Fruit fly (Drosophila melanogaster): ENCODE data around the gene bsh.

- TF ChIP-seq Vsx2 (GFP tag; optimal IDR thresholded peaks at IDR 0.05; ENCODE audit: partially characterized antibody) (no peak), lola (GFP tag; optimal IDR thresholded peaks at IDR 0.05) (no peak), pan (optimal IDR thresholded peaks at IDR 0.05) (no peak), dl (GFP tag; optimal IDR thresholded peaks at IDR 0.05; ENCODE audit: insufficient read depth in 1 of 2, partially characterized antibody in 2 of 2) (no peak), Myc (optimal IDR thresholded peaks at IDR 0.05) (no peak)
These were observed 5.5 kb downstream of the bsh start for dm6 chr2L:19763446-19763772.
